Fruit fly (Drosophila melanogaster) S2 (cell line): Measurements from ENCODE around the gene CHMP2B.

ENCODE experiments used
- CG8478 ChIP-seq: fragments of >200 bp; optimal IDR thresholded peaks from 2 replicates; lab custom pipeline; 2018
- CTCF ChIP-seq, 2 experiments: fragments of >200 bp; optimal IDR thresholded peaks; 2 replicates each; lab custom pipeline; 2018

dm6 chr3L:5152354-5152806 is 13.0 kb downstream of the CHMP2B start, which contains the start of the genes Gen and Srp54k:
- no peak for TF ChIP-seq CTCF (optimal IDR thresholded peaks at IDR 0.05; lab: Kevin White, UChicago)
- TF ChIP-seq CG8478: no peak
